Worm (Caenorhabditis elegans) whole organism, young adult: ENCODE results near the gene rpl-28.

Source experiments
- B0035.1 ChIP-seq: sonication (generic microtip); optimal IDR thresholded peaks from 2 replicates; lab custom pipeline; 2016; ENCODE audit warnings: missing genetic modification characterization, mild to moderate bottlenecking, missing compliant biosample characterization, missing genotype, missing genetic modification reagents
- B0336.3 ChIP-seq: fragments of 200-800 bp; sonication (Bioruptor generic); IDR thresholded peaks from 2 replicates; pipeline ENCODE4 v1.3.6; 2022; ENCODE audit warnings: missing genetic modification characterization, missing compliant biosample characterization
- F33H1.4 ChIP-seq: fragments of 200-800 bp; sonication (Bioruptor generic); IDR thresholded peaks from 2 replicates; pipeline ENCODE4 v1.3.6; 2022; ENCODE audit warnings: missing genetic modification reagents, missing genetic modification characterization, missing compliant biosample characterization
- F52B5.7 ChIP-seq: sonication (generic microtip); optimal IDR thresholded peaks from 2 replicates; lab custom pipeline; 2016; ENCODE audit warnings: mild to moderate bottlenecking, missing genetic modification characterization, missing compliant biosample characterization
- Y67H2A.10 ChIP-seq: fragments of 200-800 bp; sonication (Bioruptor generic); conservative IDR thresholded peaks from 2 replicates; pipeline ENCODE4 v1.3.6; 2022; ENCODE audit warnings: missing genetic modification reagents, missing genetic modification characterization, missing compliant biosample characterization
- attf-5 ChIP-seq: fragments of 200-800 bp; sonication (Bioruptor generic); optimal IDR thresholded peaks from 2 replicates; lab custom pipeline; 2018; ENCODE audit warnings: mild to moderate bottlenecking, missing genetic modification characterization, missing compliant biosample characterization
- cebp-2 ChIP-seq: fragments of 200-800 bp; sonication (Bioruptor generic); IDR thresholded peaks from 2 replicates; pipeline ENCODE4 v1.3.6; 2022; ENCODE audit warnings: missing genetic modification characterization, missing compliant biosample characterization
- ceh-40 ChIP-seq: fragments of 200-800 bp; sonication (Bioruptor generic); IDR thresholded peaks from 2 replicates; pipeline ENCODE4 v1.3.6; 2022; ENCODE audit warnings: missing genetic modification characterization, missing compliant biosample characterization
- chd-7 ChIP-seq: sonication (generic microtip); optimal IDR thresholded peaks from 2 replicates; lab custom pipeline; 2016; ENCODE audit warnings: mild to moderate bottlenecking, missing genetic modification characterization, moderate library complexity, missing compliant biosample characterization
- ets-4 ChIP-seq: fragments of 200-800 bp; sonication (Bioruptor generic); optimal IDR thresholded peaks from 2 replicates; lab custom pipeline; 2018; ENCODE audit warnings: mild to moderate bottlenecking, missing genetic modification characterization, missing compliant biosample characterization
- fkh-3 ChIP-seq: sonication (generic microtip); optimal IDR thresholded peaks from 2 replicates; lab custom pipeline; 2016; ENCODE audit warnings: mild to moderate bottlenecking, missing genetic modification characterization, missing compliant biosample characterization
- gei-17 ChIP-seq: fragments of 200-800 bp; sonication (Bioruptor generic); optimal IDR thresholded peaks from 2 replicates; lab custom pipeline; 2018; ENCODE audit warnings: mild to moderate bottlenecking, missing genetic modification characterization, missing compliant biosample characterization
- hsf-1 ChIP-seq: fragments of 200-800 bp; sonication (Bioruptor generic); IDR thresholded peaks from 2 replicates; pipeline ENCODE4 v1.3.6; 2022; ENCODE audit warnings: missing genetic modification reagents, missing genetic modification characterization, missing compliant biosample characterization
- let-526 ChIP-seq: fragments of 200-800 bp; sonication (Bioruptor generic); IDR thresholded peaks from 2 replicates; pipeline ENCODE4 v1.3.6; 2022; ENCODE audit warnings: missing genetic modification reagents, missing genetic modification characterization, missing compliant biosample characterization
- lir-1 ChIP-seq: fragments of 200-800 bp; sonication (Bioruptor generic); conservative IDR thresholded peaks from 2 replicates; pipeline ENCODE4 v1.3.6; 2022; ENCODE audit warnings: missing genetic modification reagents, missing genetic modification characterization, missing compliant biosample characterization
- lsl-1 ChIP-seq: fragments of 200-800 bp; sonication (Bioruptor generic); optimal IDR thresholded peaks from 2 replicates; lab custom pipeline; 2018; ENCODE audit warnings: mild to moderate bottlenecking, missing genetic modification characterization, moderate library complexity, missing compliant biosample characterization
- madf-3 ChIP-seq: fragments of 200-800 bp; sonication (Bioruptor generic); IDR thresholded peaks from 2 replicates; pipeline ENCODE4 v1.3.6; 2022; ENCODE audit warnings: missing genetic modification reagents, missing genetic modification characterization, missing compliant biosample characterization
- madf-8 ChIP-seq: fragments of 200-800 bp; sonication (Bioruptor generic); conservative IDR thresholded peaks from 2 replicates; pipeline ENCODE4 v1.3.6; 2022; ENCODE audit warnings: missing genetic modification reagents, missing genetic modification characterization, missing compliant biosample characterization
- mcd-1 ChIP-seq: fragments of 200-800 bp; sonication (Bioruptor generic); IDR thresholded peaks from 2 replicates; pipeline ENCODE4 v1.3.6; 2022; ENCODE audit warnings: missing genetic modification reagents, missing genetic modification characterization, missing compliant biosample characterization
- mes-4 ChIP-seq: sonication (generic microtip); optimal IDR thresholded peaks from 2 replicates; lab custom pipeline; 2016; ENCODE audit warnings: missing genotype, missing genetic modification characterization, missing compliant biosample characterization
- mxl-1 ChIP-seq: sonication (generic microtip); optimal IDR thresholded peaks from 2 replicates; lab custom pipeline; 2016; ENCODE audit warnings: missing genetic modification characterization, missing compliant biosample characterization
- nfyb-1 ChIP-seq: fragments of 200-800 bp; sonication (Bioruptor generic); IDR thresholded peaks from 2 replicates; pipeline ENCODE4 v1.3.6; 2022; ENCODE audit warnings: missing genetic modification reagents, missing genetic modification characterization, missing compliant biosample characterization
- nhr-179 ChIP-seq: sonication (generic microtip); optimal IDR thresholded peaks from 2 replicates; lab custom pipeline; 2016; ENCODE audit warnings: mild to moderate bottlenecking, missing genetic modification characterization, missing compliant biosample characterization
- nhr-80 ChIP-seq: sonication (generic microtip); optimal IDR thresholded peaks from 2 replicates; lab custom pipeline; 2016; ENCODE audit warnings: missing genetic modification characterization, missing compliant biosample characterization
- nhr-90 ChIP-seq: sonication (generic microtip); optimal IDR thresholded peaks from 2 replicates; lab custom pipeline; 2016; ENCODE audit warnings: missing genotype, mild to moderate bottlenecking, missing genetic modification characterization, missing compliant biosample characterization
- sea-2 ChIP-seq: fragments of 200-800 bp; sonication (Bioruptor generic); IDR thresholded peaks from 2 replicates; pipeline ENCODE4 v1.3.6; 2022; ENCODE audit warnings: missing genetic modification characterization, missing compliant biosample characterization
- snpc-1.1 ChIP-seq: sonication (generic microtip); optimal IDR thresholded peaks from 2 replicates; lab custom pipeline; 2017; ENCODE audit warnings: missing genetic modification characterization, mild to moderate bottlenecking, missing compliant biosample characterization, antibody characterized with exemption, moderate library complexity, missing genotype, missing genetic modification reagents; ENCODE audit not compliant: insufficient read depth
- snpc-1.3 ChIP-seq: sonication (generic microtip); optimal IDR thresholded peaks from 2 replicates; lab custom pipeline; 2017; ENCODE audit warnings: missing genetic modification characterization, mild to moderate bottlenecking, missing compliant biosample characterization, antibody characterized with exemption, moderate library complexity, missing genotype, missing genetic modification reagents; ENCODE audit not compliant: insufficient read depth
- snpc-4 ChIP-seq, 5 experiments: fragments of 150-350 bp in 1 of 5; sonication (generic microtip) in 4 of 5; optimal IDR thresholded peaks; 2 replicates each; lab custom pipeline; 2014 to 2018; ENCODE audit warnings: missing genetic modification characterization in 5 of 5, missing biosample characterization in 3 of 5, antibody characterized with exemption in 2 of 5, mild to moderate bottlenecking in 2 of 5, missing compliant biosample characterization in 2 of 5, missing genotype in 2 of 5, moderate library complexity in 2 of 5, missing genetic modification reagents in 1 of 5
- sptf-2 ChIP-seq: fragments of 200-800 bp; sonication (Bioruptor generic); optimal IDR thresholded peaks from 2 replicates; lab custom pipeline; 2018; ENCODE audit warnings: mild to moderate bottlenecking, missing genetic modification characterization, missing compliant biosample characterization
- tbp1 ChIP-seq: fragments of 200-800 bp; sonication (Bioruptor generic); optimal IDR thresholded peaks from 2 replicates; lab custom pipeline; 2018; ENCODE audit warnings: mild to moderate bottlenecking, missing genetic modification characterization, missing compliant biosample characterization
- tbx-9 ChIP-seq: sonication (generic microtip); optimal IDR thresholded peaks from 2 replicates; lab custom pipeline; 2016; ENCODE audit warnings: borderline replicate concordance, missing genetic modification characterization, inconsistent platforms, missing compliant biosample characterization
- unc-130 ChIP-seq: sonication (generic microtip); optimal IDR thresholded peaks from 2 replicates; lab custom pipeline; 2016; ENCODE audit warnings: missing genetic modification reagents, missing genetic modification characterization, missing compliant biosample characterization
- ztf-28 ChIP-seq: fragments of 200-800 bp; sonication (Bioruptor generic); IDR thresholded peaks from 2 replicates; pipeline ENCODE4 v1.3.6; 2022; ENCODE audit warnings: missing genetic modification reagents, missing genetic modification characterization, missing compliant biosample characterization
- ztf-6 ChIP-seq: fragments of 200-800 bp; sonication (Bioruptor generic); IDR thresholded peaks from 2 replicates; pipeline ENCODE4 v1.3.6; 2022; ENCODE audit warnings: missing genetic modification reagents, missing genetic modification characterization, missing compliant biosample characterization

rpl-28 gene

DNA sequence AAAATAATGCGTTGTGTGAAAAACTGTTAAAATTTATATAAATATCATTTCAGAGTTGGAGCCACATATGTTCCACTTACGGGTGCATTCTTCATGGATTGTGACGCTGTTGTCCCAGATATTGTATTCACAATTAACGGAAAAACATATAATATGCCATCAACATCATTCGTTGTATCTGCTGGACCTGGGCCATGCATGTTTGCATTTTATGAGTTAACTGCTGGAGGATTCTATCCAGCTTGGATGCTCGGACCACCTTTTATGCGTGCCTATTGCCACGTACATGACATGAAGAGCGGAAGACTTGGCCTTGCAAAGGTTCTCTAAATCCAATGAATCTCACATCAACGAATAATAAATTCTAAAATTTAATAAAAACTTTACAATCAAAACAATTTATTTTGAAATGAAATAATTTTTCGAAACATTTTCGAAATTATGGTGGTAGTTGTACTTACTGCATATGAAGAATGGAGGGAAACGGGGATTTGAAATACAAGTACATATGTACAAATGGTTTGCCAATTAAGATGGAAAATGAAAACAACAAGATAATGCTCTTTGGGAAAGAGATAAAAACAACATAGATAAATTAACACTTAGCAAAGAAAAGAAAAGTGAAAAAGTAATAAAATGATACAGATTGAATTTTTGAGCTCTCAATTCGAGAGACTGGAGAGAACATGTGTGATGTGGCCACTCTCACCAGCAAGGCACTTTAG lies 16.0 kb upstream of the rpl-28 start:
- TF ChIP-seq nhr-90 (tag; lab: Kevin White, UChicago) = peak; percentile 38
- TF ChIP-seq gei-17 (GFP tag; lab: Kevin White, UChicago) = no peak
- peak; percentile 41 for TF ChIP-seq nhr-80 (tag; lab: Kevin White, UChicago)
- peak; percentile 11 for TF ChIP-seq chd-7 (tag; lab: Kevin White, UChicago)
- TF ChIP-seq F52B5.7 (tag; lab: Kevin White, UChicago) = peak; percentile 55
- TF ChIP-seq nfyb-1 (GFP tag; lab: Robert Waterston, UW) = 0 out of 2 replicates have a peak, but pooled peaks have one; percentile 17
- no peak for TF ChIP-seq Y67H2A.10 (GFP tag; lab: Robert Waterston, UW)
- TF ChIP-seq cebp-2 (GFP tag; lab: Robert Waterston, UW) = 0 out of 2 replicates have a peak, but pooled peaks have one; percentile 19
- TF ChIP-seq, all 124 proteins: peak for 6

DNA sequence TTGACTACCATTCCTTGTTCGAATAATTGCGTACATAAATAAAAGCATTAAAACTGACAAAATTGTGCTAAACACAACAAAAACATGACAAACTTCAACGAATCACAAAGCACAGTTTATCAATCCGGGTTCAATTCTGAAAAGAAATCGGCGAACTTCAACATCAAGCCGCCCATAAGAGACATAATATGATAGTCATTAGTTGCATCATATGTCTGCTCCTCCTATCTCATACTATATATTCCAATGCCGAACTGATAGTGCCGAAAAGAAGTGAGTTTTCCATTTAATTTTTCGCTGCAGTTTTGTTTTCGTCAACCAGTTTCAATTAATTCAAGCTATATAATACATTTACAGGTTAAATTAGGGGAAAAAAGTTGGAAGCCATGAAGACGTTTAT lies 13.8 kb upstream of the rpl-28 start, which contains the start of gene hrg-7:
hrg-7 (plus strand) TSS at position 358 of the 400 bp plus-strand sequence.
- TF ChIP-seq lsl-1 = no peak
- peak; percentile 94 for TF ChIP-seq nhr-80 (tag; lab: Kevin White, UChicago)

DNA sequence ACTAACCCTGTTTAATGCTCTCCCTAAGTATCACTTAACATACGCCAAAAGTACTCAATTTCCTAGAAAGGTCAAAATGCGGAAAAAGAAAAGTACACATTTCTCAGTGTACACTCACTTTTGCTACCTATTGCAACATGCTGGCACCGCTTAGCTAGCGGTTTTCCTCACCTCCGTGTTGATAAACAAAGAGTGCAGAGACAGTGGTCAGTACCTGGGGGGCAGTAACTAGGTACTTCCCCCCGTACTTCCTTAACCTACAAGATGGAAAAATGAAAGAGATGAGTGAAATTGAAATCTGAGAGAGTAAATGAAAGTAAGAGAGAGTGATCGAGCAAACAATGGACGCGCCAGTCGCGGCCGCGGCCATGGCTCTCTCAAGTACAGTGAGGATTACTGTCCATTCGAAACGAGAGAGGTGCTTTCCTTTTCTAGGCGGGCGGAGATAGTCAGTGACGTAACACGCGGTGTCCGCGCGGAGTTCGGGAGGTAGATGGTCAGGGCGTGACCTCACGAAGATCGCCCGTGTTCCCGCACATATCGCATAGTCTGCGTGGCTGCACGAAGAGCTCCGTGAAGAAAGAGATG lies 8.3 kb upstream of the rpl-28 start, which contains the start of gene cky-1:
cky-1 (plus strand) TSS at position 538 of the 588 bp plus-strand sequence.
- TF ChIP-seq lir-1 (no peak), ztf-6 (GFP tag; lab: Robert Waterston, UW) (no peak), sea-2 (GFP tag; lab: Robert Waterston, UW) (no peak)

DNA sequence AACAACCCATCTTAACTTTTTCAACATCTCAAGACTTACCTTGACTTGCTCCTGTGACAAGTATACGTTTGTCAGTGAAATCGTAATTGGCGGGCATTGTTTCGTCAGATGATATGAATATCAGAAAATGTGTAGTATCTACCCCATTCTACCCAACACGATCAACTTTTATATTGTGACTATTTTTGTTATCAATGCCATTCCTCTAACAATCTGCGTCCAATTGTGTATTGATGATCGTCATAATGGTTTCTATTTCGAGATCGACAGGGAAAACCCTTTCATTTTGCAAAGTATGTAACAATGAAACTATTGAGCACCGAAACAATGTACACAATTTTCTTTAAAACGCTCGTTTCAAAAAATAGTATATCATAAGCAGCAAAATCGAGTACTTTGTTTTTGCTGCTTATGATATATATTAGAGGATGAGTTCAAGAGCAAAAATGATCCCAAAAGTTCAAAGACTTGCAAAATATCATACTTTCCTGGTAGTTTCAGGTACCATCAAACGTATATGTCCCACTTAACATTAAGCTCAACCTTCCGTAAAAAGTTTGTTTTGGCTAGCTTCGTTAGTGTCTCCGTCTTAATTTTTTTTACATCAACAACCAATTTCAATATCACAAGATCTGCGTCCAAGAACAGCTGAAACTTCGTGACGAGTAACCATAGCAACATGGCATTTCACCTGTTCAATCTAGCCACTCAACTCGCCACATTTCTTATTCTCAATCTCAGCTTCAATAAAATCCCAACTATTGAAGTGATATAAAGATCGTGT lies 5.7 kb upstream of the rpl-28 start, which contains the start of the genes dhs-21 and xbx-9:
dhs-21 (minus strand) TSS at position 181 of the 784 bp plus-strand sequence.
xbx-9 (plus strand) TSS at position 734 of the 784 bp plus-strand sequence.
- TF ChIP-seq nhr-80 (tag; lab: Kevin White, UChicago) = peak; percentile 70
- no peak for TF ChIP-seq B0336.3 (GFP tag; lab: Robert Waterston, UW)
- no peak for TF ChIP-seq ztf-28 (GFP tag; lab: Robert Waterston, UW)
- no peak for TF ChIP-seq sptf-2 (GFP tag; lab: Kevin White, UChicago)

DNA sequence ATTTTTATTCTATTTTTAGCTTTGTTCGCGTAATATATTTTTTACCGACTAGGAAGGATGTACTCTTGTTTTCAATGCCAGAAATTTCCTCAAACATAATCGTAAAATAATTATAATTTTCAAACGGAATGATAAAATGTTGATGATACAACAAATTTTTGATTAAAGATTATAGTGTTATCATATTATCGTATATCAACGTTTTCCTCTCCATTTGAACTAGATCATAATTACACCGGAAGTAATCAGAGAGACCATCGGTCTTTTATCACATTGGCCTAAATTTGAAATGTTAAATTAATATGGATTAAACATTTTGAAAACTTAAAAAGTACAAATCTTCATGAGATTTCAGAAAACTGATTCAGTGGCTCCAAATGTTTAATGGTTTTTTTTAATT lies 4.8 kb upstream of the rpl-28 start:
- no peak for TF ChIP-seq hsf-1 (GFP tag; lab: Robert Waterston, UW)
- no peak for TF ChIP-seq chd-7 (tag; lab: Kevin White, UChicago)
- TF ChIP-seq mes-4 (tag; lab: Kevin White, UChicago) = no peak
- TF ChIP-seq mxl-1 = no peak
- TF ChIP-seq snpc-1.1 = no peak
- no peak for TF ChIP-seq unc-130 (GFP tag; lab: Kevin White, UChicago)
- peak; percentile 5 for TF ChIP-seq nhr-80 (tag; lab: Kevin White, UChicago)
- TF ChIP-seq mcd-1 (GFP tag; lab: Robert Waterston, UW) = no peak

DNA sequence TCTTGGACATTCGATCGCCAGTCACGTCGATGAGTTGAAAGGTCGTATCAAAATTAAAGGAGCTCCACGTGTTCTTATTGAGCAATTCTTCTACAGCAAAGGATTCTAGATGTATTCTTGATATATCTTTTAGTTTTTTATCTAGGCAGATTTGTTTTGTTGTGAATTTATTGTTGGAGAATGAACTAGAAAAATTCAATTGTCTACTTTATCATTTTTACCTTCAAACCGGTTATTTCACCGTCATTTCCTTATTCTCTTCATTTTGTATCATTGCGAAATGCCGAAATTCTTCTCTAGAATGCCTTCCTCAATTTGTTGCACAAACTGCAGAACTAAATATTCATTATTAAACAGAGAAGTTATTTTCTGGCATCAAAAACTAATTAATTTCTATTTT lies 1.3 kb upstream of the rpl-28 start, which contains the start of gene R11D1.10:
R11D1.10 (plus strand) TSS at position 301 of the 400 bp plus-strand sequence.
- TF ChIP-seq tbp1 (GFP tag; lab: Kevin White, UChicago) (no peak), snpc-1.1 (no peak), F33H1.4 (no peak), madf-3 (GFP tag; lab: Robert Waterston, UW) (no peak), B0035.1 (no peak), fkh-3 (tag; lab: Kevin White, UChicago) (no peak), let-526 (GFP tag; lab: Robert Waterston, UW) (no peak), ets-4 (GFP tag; lab: Kevin White, UChicago) (no peak), ceh-40 (no peak), attf-5 (GFP tag; lab: Kevin White, UChicago) (no peak), snpc-1.3 (tag; lab: Kevin White, UChicago) (no peak), tbx-9 (tag; lab: Kevin White, UChicago) (no peak), madf-8 (GFP tag; lab: Robert Waterston, UW) (no peak), sptf-2 (GFP tag; lab: Kevin White, UChicago) (no peak), nhr-179 (tag; lab: Kevin White, UChicago) (no peak), snpc-4 (GFP tag; optimal IDR thresholded peaks at IDR 0.05; lab: Kevin White, UChicago) (no peak), snpc-4 (tag; optimal IDR thresholded peaks at IDR 0.05; lab: Kevin White, UChicago) (no peak)
